Worm (Caenorhabditis elegans) whole organism, L1 larva: ENCODE results near the gene Y69E1A.8.

ENCODE experiments used
- alr-1 ChIP-seq: fragments of 200-800 bp; sonication (Bioruptor generic); optimal IDR thresholded peaks from 2 replicates; lab custom pipeline; 2018; ENCODE audit warnings: borderline replicate concordance, mild to moderate bottlenecking, missing genetic modification characterization, missing compliant biosample characterization
- aly-2 ChIP-seq: fragments of 150-350 bp; optimal IDR thresholded peaks from 2 replicates; lab custom pipeline; 2014; ENCODE audit warnings: missing biosample characterization, missing genetic modification characterization
- ama-1 ChIP-seq: fragments of 150-350 bp; optimal IDR thresholded peaks from 2 replicates; lab custom pipeline; 2014
- ceh-63 ChIP-seq: fragments of 200-800 bp; sonication (Bioruptor generic); optimal IDR thresholded peaks from 2 replicates; lab custom pipeline; 2018; ENCODE audit warnings: mild to moderate bottlenecking, missing genetic modification characterization, missing compliant biosample characterization
- ceh-8 ChIP-seq: fragments of 200-800 bp; sonication (Bioruptor generic); optimal IDR thresholded peaks from 2 replicates; lab custom pipeline; 2018; ENCODE audit warnings: mild to moderate bottlenecking, missing genetic modification characterization, moderate library complexity, missing compliant biosample characterization
- ceh-82 ChIP-seq, 3 experiments: fragments of 150-350 bp in 1 of 3; sonication (generic microtip) in 2 of 3; optimal IDR thresholded peaks; 2 replicates each; lab custom pipeline; 2014 to 2017; ENCODE audit warnings: missing biosample characterization in 3 of 3, missing genetic modification characterization in 3 of 3
- ceh-90 ChIP-seq: sonication (generic microtip); optimal IDR thresholded peaks from 2 replicates; lab custom pipeline; 2016; ENCODE audit warnings: missing genetic modification characterization, missing compliant biosample characterization
- ces-1 ChIP-seq: fragments of 150-350 bp; optimal IDR thresholded peaks from 2 replicates; lab custom pipeline; 2014; ENCODE audit warnings: missing biosample characterization, missing genetic modification reagents, missing genetic modification characterization
- dpl-1 ChIP-seq, 3 experiments: fragments of 150-350 bp in 2 of 3; sonication (generic microtip) in 1 of 3; optimal IDR thresholded peaks; 2 replicates each; lab custom pipeline; 2014 to 2017; ENCODE audit warnings: missing biosample characterization in 3 of 3, missing genetic modification characterization in 3 of 3, missing genetic modification reagents in 3 of 3
- efl-1 ChIP-seq, 4 experiments: fragments of 150-350 bp; optimal IDR thresholded peaks in 3 of 4; peaks in 1 of 4; 1 replicate in 1 of 4; 2 replicates in 3 of 4; lab custom pipeline; 2014; ENCODE audit warnings: missing biosample characterization in 2 of 4, missing genetic modification characterization in 2 of 4, missing genetic modification reagents in 2 of 4
- egl-13 ChIP-seq: sonication (generic microtip); optimal IDR thresholded peaks from 2 replicates; lab custom pipeline; 2016; ENCODE audit warnings: missing genotype, missing genetic modification reagents, missing genetic modification characterization, missing compliant biosample characterization
- egl-27 ChIP-seq, 2 experiments: fragments of 150-350 bp in 1 of 2; sonication (generic microtip); optimal IDR thresholded peaks; 3 replicates each; lab custom pipeline; 2017 to 2018; ENCODE audit warnings: missing biosample characterization in 2 of 2, missing genetic modification characterization in 2 of 2, missing genetic modification reagents in 2 of 2
- elt-2 ChIP-seq: sonication (generic microtip); optimal IDR thresholded peaks from 2 replicates; lab custom pipeline; 2016; ENCODE audit warnings: missing genetic modification characterization, mild to moderate bottlenecking, inconsistent platforms, missing compliant biosample characterization, missing genetic modification reagents
- elt-3 ChIP-seq, 6 experiments: fragments of 150-350 bp in 1 of 6; sonication (generic microtip); optimal IDR thresholded peaks; 2 replicates each; lab custom pipeline; 2017 to 2018; ENCODE audit warnings: missing biosample characterization in 6 of 6, missing genetic modification characterization in 6 of 6, inconsistent platforms in 1 of 6
- ets-5 ChIP-seq: fragments of 200-800 bp; sonication (Bioruptor generic); IDR thresholded peaks from 2 replicates; pipeline ENCODE4 v1.3.6; 2022; ENCODE audit warnings: missing genetic modification characterization, missing compliant biosample characterization
- fkh-8 ChIP-seq: sonication (generic microtip); optimal IDR thresholded peaks from 2 replicates; lab custom pipeline; 2016; ENCODE audit warnings: mild to moderate bottlenecking, missing genetic modification characterization, missing compliant biosample characterization
- fos-1 ChIP-seq: fragments of 150-350 bp; optimal IDR thresholded peaks from 2 replicates; lab custom pipeline; 2014; ENCODE audit warnings: missing biosample characterization, missing genetic modification characterization
- grh-1 ChIP-seq: fragments of 200-800 bp; sonication (Bioruptor generic); IDR thresholded peaks from 2 replicates; pipeline ENCODE4 v1.3.6; 2022; ENCODE audit warnings: missing genetic modification reagents, missing genetic modification characterization, missing compliant biosample characterization
- hlh-17 ChIP-seq: fragments of 200-800 bp; sonication (Bioruptor generic); optimal IDR thresholded peaks from 2 replicates; lab custom pipeline; 2018; ENCODE audit warnings: missing genetic modification characterization, mild to moderate bottlenecking, missing compliant biosample characterization, moderate library complexity, borderline replicate concordance
- hpl-2 ChIP-seq: fragments of 150-350 bp; optimal IDR thresholded peaks from 2 replicates; lab custom pipeline; 2014; ENCODE audit warnings: missing biosample characterization, missing genetic modification reagents, missing genetic modification characterization
- jun-1 ChIP-seq: fragments of 150-350 bp; optimal IDR thresholded peaks from 2 replicates; lab custom pipeline; 2014; ENCODE audit warnings: missing biosample characterization, missing genetic modification reagents, missing genetic modification characterization
- lin-15B ChIP-seq: fragments of 150-350 bp; sonication (generic microtip); optimal IDR thresholded peaks from 3 replicates; lab custom pipeline; 2014; ENCODE audit warnings: missing biosample characterization, missing genetic modification characterization
- mab-9 ChIP-seq: fragments of 200-800 bp; sonication (Bioruptor generic); IDR thresholded peaks from 2 replicates; pipeline ENCODE4 v1.3.6; 2022; ENCODE audit warnings: missing genetic modification reagents, missing genetic modification characterization, missing compliant biosample characterization
- mdl-1 ChIP-seq, 2 experiments: fragments of 150-350 bp; optimal IDR thresholded peaks; 2 replicates each; lab custom pipeline; 2014 to 2017; ENCODE audit warnings: missing biosample characterization in 2 of 2, missing genetic modification characterization in 2 of 2, inconsistent platforms in 1 of 2
- mef-2 ChIP-seq: fragments of 150-350 bp; optimal IDR thresholded peaks from 2 replicates; lab custom pipeline; 2014; ENCODE audit warnings: missing biosample characterization, missing genetic modification characterization
- nhr-11 ChIP-seq: fragments of 150-350 bp; optimal IDR thresholded peaks from 2 replicates; lab custom pipeline; 2014; ENCODE audit warnings: missing biosample characterization, missing genetic modification characterization
- nhr-237 ChIP-seq: fragments of 150-350 bp; optimal IDR thresholded peaks from 2 replicates; lab custom pipeline; 2014; ENCODE audit warnings: missing biosample characterization, missing genetic modification characterization
- nhr-47 ChIP-seq: sonication (generic microtip); optimal IDR thresholded peaks from 2 replicates; lab custom pipeline; 2016; ENCODE audit warnings: mild to moderate bottlenecking, missing genetic modification characterization, moderate library complexity, missing compliant biosample characterization
- nhr-76 ChIP-seq: sonication (generic microtip); optimal IDR thresholded peaks from 2 replicates; lab custom pipeline; 2017; ENCODE audit warnings: missing biosample characterization, missing genetic modification characterization
- nhr-84 ChIP-seq: sonication (generic microtip); optimal IDR thresholded peaks from 2 replicates; lab custom pipeline; 2017; ENCODE audit warnings: missing biosample characterization, missing genetic modification characterization
- nhr-90 ChIP-seq: sonication (generic microtip); optimal IDR thresholded peaks from 2 replicates; lab custom pipeline; 2016; ENCODE audit warnings: mild to moderate bottlenecking, missing genetic modification characterization, missing compliant biosample characterization; ENCODE audit not compliant: poor library complexity
- pag-3 ChIP-seq: sonication (generic microtip); optimal IDR thresholded peaks from 2 replicates; lab custom pipeline; 2017; ENCODE audit warnings: missing genetic modification characterization, mild to moderate bottlenecking, missing compliant biosample characterization, antibody characterized with exemption, borderline replicate concordance; ENCODE audit not compliant: insufficient read depth
- pqm-1 ChIP-seq: sonication (generic microtip); optimal IDR thresholded peaks from 3 replicates; lab custom pipeline; 2017; ENCODE audit warnings: missing biosample characterization, missing genetic modification characterization
- skn-1 ChIP-seq: fragments of 150-350 bp; optimal IDR thresholded peaks from 2 replicates; lab custom pipeline; 2014; ENCODE audit warnings: missing biosample characterization, missing genetic modification characterization
- snpc-4 ChIP-seq: fragments of 150-350 bp; optimal IDR thresholded peaks from 2 replicates; lab custom pipeline; 2014; ENCODE audit warnings: missing biosample characterization, missing genetic modification characterization
- sox-4 ChIP-seq: sonication (generic microtip); optimal IDR thresholded peaks from 2 replicates; lab custom pipeline; 2016; ENCODE audit warnings: missing genetic modification characterization, missing compliant biosample characterization
- swsn-7 ChIP-seq: sonication (generic microtip); optimal IDR thresholded peaks from 2 replicates; lab custom pipeline; 2016; ENCODE audit warnings: missing genetic modification characterization, missing compliant biosample characterization
- tbx-2 ChIP-seq: sonication (generic microtip); optimal IDR thresholded peaks from 2 replicates; lab custom pipeline; 2016; ENCODE audit warnings: missing genetic modification characterization, missing compliant biosample characterization
- tlp-1 ChIP-seq: fragments of 150-350 bp; optimal IDR thresholded peaks from 2 replicates; lab custom pipeline; 2014; ENCODE audit warnings: missing biosample characterization, missing genetic modification characterization
- unc-30 ChIP-seq: sonication (generic microtip); optimal IDR thresholded peaks from 2 replicates; lab custom pipeline; 2017; ENCODE audit warnings: missing biosample characterization, missing genetic modification characterization
- unc-62 ChIP-seq: fragments of 150-350 bp; optimal IDR thresholded peaks from 2 replicates; lab custom pipeline; 2014; ENCODE audit warnings: missing biosample characterization, missing genetic modification reagents, missing genetic modification characterization
- vab-15 ChIP-seq: sonication (generic microtip); optimal IDR thresholded peaks from 2 replicates; lab custom pipeline; 2017; ENCODE audit warnings: missing genotype, mild to moderate bottlenecking, missing genetic modification characterization, missing compliant biosample characterization
- zag-1 ChIP-seq: fragments of 150-350 bp; optimal IDR thresholded peaks from 2 replicates; lab custom pipeline; 2014; ENCODE audit warnings: missing biosample characterization, missing genetic modification characterization
- zip-4 ChIP-seq: fragments of 200-800 bp; sonication (Bioruptor generic); optimal IDR thresholded peaks from 2 replicates; lab custom pipeline; 2018; ENCODE audit warnings: mild to moderate bottlenecking, missing genetic modification characterization, moderate library complexity, missing compliant biosample characterization
- ztf-4 ChIP-seq: fragments of 150-350 bp; optimal IDR thresholded peaks from 2 replicates; lab custom pipeline; 2014; ENCODE audit warnings: missing biosample characterization, missing genetic modification characterization

Gene Y69E1A.8

ce11 chrIV:10918877-10919560, 47.4 kb upstream of the Y69E1A.8 start (continued):
- TF ChIP-seq grh-1 (GFP tag; lab: Robert Waterston, UW) (peak; percentile 40; the same call in 1 of the 2 replicates), hpl-2 (no peak), jun-1 (tag; lab: Kevin White, UChicago) (peak; percentile 45), mab-9 (no peak), ceh-90 (tag; lab: Kevin White, UChicago) (no peak), pqm-1 (tag; lab: Kevin White, UChicago) (no peak), aly-2 (tag; lab: Kevin White, UChicago) (no peak), pag-3 (tag; lab: Kevin White, UChicago) (peak; percentile 22), ces-1 (GFP tag; lab: Kevin White, UChicago) (no peak), snpc-4 (tag; lab: Kevin White, UChicago) (peak; percentile 58), skn-1 (tag; lab: Kevin White, UChicago) (peak; percentile 60), nhr-237 (peak; percentile 49), nhr-76 (tag; lab: Kevin White, UChicago) (no peak), lin-15B (tag; lab: Kevin White, UChicago) (peak; percentile 67), fos-1 (tag; lab: Kevin White, UChicago) (peak; percentile 48), ama-1 (lab: Kevin White, UChicago) (no peak), dpl-1 (GFP tag; optimal IDR thresholded peaks at IDR 0.05; lab: Kevin White, UChicago) (peak; percentile 47 to 64 (median 54)), elt-3 (tag; optimal IDR thresholded peaks at IDR 0.05; lab: Kevin White, UChicago) (peak in 1 of 6 experiments; percentile 57), ets-5 (GFP tag; lab: Robert Waterston, UW) (no peak), efl-1 (optimal IDR thresholded peaks at IDR 0.05; lab: Kevin White, UChicago) (peak; percentile 78 to 88), efl-1 (GFP tag; optimal IDR thresholded peaks at IDR 0.05 in 1 of 2; lab: Kevin White, UChicago) (peak; percentile 60 to 93), unc-62 (GFP tag; lab: Kevin White, UChicago) (no peak), ceh-82 (tag; optimal IDR thresholded peaks at IDR 0.05; lab: Kevin White, UChicago) (peak; percentile 48 to 81 (median 50)), nhr-11 (tag; lab: Kevin White, UChicago) (no peak), nhr-84 (tag; lab: Kevin White, UChicago) (no peak), alr-1 (tag; lab: Kevin White, UChicago) (no peak), vab-15 (tag; lab: Kevin White, UChicago) (no peak), swsn-7 (peak; percentile 85), ceh-8 (peak; percentile 63), nhr-90 (tag; lab: Kevin White, UChicago) (peak; percentile 49), tbx-2 (peak; percentile 87), fkh-8 (tag; lab: Kevin White, UChicago) (peak; percentile 84), egl-27 (tag; optimal IDR thresholded peaks at IDR 0.05; lab: Kevin White, UChicago) (peak in 1 of 2 experiments; percentile 63), hlh-17 (GFP tag; lab: Kevin White, UChicago) (no peak), ceh-63 (GFP tag; lab: Kevin White, UChicago) (no peak), zag-1 (tag; lab: Kevin White, UChicago) (no peak), sox-4 (tag; lab: Kevin White, UChicago) (no peak), mef-2 (no peak), tlp-1 (tag; lab: Kevin White, UChicago) (no peak), elt-2 (tag; lab: Kevin White, UChicago) (peak; percentile 57), unc-30 (tag; lab: Kevin White, UChicago) (no peak), nhr-47 (peak; percentile 81), egl-13 (tag; lab: Kevin White, UChicago) (no peak), ztf-4 (peak; percentile 21), mdl-1 (tag; optimal IDR thresholded peaks at IDR 0.05; lab: Kevin White, UChicago) (peak in 1 of 2 experiments; percentile 93), zip-4 (GFP tag; lab: Kevin White, UChicago) (no peak)
